Worm (Caenorhabditis elegans): Measurements from ENCODE around the gene idi-1.

ce11 chrIII:8088235-8088634, 3.3 kb upstream of the idi-1 start, which contains the start of gene vms-1:
- TF ChIP-seq him-1 (tag; optimal IDR thresholded peaks at IDR 0.05) (no peak), W03F9.2 (tag; optimal IDR thresholded peaks at IDR 0.05) (no peak), dao-5 (tag; optimal IDR thresholded peaks at IDR 0.05) (no peak)

Data from whole organism, L4/young adult.